Fruit fly (Drosophila melanogaster): ENCODE results near the gene Pgant4.

The Pgant4 gene

DNA sequence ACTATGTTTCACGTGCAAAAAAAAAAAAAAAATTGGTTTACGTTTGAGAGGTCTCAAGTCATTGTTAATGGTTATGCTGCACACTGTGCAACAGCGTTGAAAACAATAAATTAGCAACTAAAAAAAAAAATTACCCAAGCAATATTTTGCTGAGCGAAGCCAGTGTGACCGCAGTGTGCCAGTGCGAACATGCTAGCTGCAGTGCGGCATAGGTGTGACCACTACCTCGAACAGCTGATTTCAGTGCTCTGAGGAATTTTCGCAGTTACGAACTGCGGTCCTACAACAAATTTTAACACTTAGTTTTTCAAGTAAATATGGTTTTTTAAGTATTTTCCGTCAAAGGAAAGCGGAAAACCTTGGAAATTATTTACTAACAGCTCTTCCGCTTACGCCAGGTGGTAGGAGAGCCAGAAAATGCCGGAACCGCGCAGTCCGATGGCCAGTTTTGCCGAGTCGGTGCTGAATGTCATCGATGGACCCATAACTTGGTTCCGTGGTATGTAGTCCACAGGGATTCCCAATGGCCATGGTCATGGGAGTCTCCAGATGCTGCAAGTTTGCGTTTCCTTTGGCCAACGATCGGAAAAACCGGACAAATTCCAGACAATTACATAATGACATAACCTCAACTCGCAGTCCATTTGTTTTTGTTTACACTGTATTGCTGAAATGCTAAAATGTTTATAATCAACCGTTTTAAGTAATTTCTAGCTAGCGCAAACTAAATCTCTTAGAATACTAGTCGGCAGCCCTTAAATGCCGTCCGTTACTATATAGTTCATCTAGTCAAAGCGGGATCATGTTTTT is 6.3 kb upstream of the Pgant4 start, which contains the start of the genes msl-2 and ND-PDSW (continued):
- no peak for TF ChIP-seq Ptx1 (GFP tag; IDR thresholded peaks at IDR 0.05)
- no peak for TF ChIP-seq CG10654 (GFP tag; optimal IDR thresholded peaks at IDR 0.05)
- no peak for TF ChIP-seq CG2199 (GFP tag; IDR thresholded peaks at IDR 0.05)
- no peak for TF ChIP-seq da (GFP tag; optimal IDR thresholded peaks at IDR 0.05)
- TF ChIP-seq insv (GFP tag; optimal IDR thresholded peaks at IDR 0.05) = peak in 1 of 2 experiments; percentile 9
- no peak for TF ChIP-seq sob (GFP tag; IDR thresholded peaks at IDR 0.05)
- TF ChIP-seq CG30403 (GFP tag; optimal IDR thresholded peaks at IDR 0.05) = no peak
- no peak for TF ChIP-seq hb (GFP tag; IDR thresholded peaks at IDR 0.05; ENCODE audit: partially characterized antibody)
- TF ChIP-seq tin (GFP tag; optimal IDR thresholded peaks at IDR 0.05) = no peak
- no peak for TF ChIP-seq CG14860 (GFP tag; IDR thresholded peaks at IDR 0.05; ENCODE audit: partially characterized antibody)
- no peak for TF ChIP-seq btn (GFP tag; optimal IDR thresholded peaks at IDR 0.05)
- no peak for TF ChIP-seq CG17829 (tag; optimal IDR thresholded peaks at IDR 0.05)
- TF ChIP-seq Awh (GFP tag; IDR thresholded peaks at IDR 0.05) = no peak
- no peak for TF ChIP-seq HLH3B (GFP tag; IDR thresholded peaks at IDR 0.05)
- TF ChIP-seq luna (GFP tag; optimal IDR thresholded peaks at IDR 0.05) = no peak
- no peak for TF ChIP-seq az2 (GFP tag; optimal IDR thresholded peaks at IDR 0.05)
- TF ChIP-seq Asciz (GFP tag; optimal IDR thresholded peaks at IDR 0.05) = no peak
- TF ChIP-seq maf-S (GFP tag; optimal IDR thresholded peaks at IDR 0.05) = no peak
- no peak for TF ChIP-seq Rfx (GFP tag; IDR thresholded peaks at IDR 0.05)
- TF ChIP-seq Med (GFP tag) = peak; percentile 80
- no peak for TF ChIP-seq CG1647 (GFP tag; optimal IDR thresholded peaks at IDR 0.05)
- TF ChIP-seq pho (GFP tag; optimal IDR thresholded peaks at IDR 0.05) = peak; percentile 6
- TF ChIP-seq CG8924 (tag; optimal IDR thresholded peaks at IDR 0.05) = peak; percentile 35
- TF ChIP-seq exex (tag; optimal IDR thresholded peaks at IDR 0.05) = no peak
- no peak for TF ChIP-seq Abd-B (GFP tag; optimal IDR thresholded peaks at IDR 0.05)
- no peak for TF ChIP-seq her (GFP tag; optimal IDR thresholded peaks at IDR 0.05)
- TF ChIP-seq CG34376 (GFP tag; optimal IDR thresholded peaks at IDR 0.05) = no peak
- TF ChIP-seq Gsc (GFP tag; IDR thresholded peaks at IDR 0.05) = no peak
- no peak for TF ChIP-seq C15 (GFP tag; IDR thresholded peaks at IDR 0.05)
- TF ChIP-seq run (tag; optimal IDR thresholded peaks at IDR 0.05) = no peak
- TF ChIP-seq HLH54F (GFP tag; optimal IDR thresholded peaks at IDR 0.05) = no peak
- TF ChIP-seq CG11247 (GFP tag; IDR thresholded peaks at IDR 0.05) = no peak
- peak; percentile 44 for TF ChIP-seq dm (GFP tag; optimal IDR thresholded peaks at IDR 0.05)
- TF ChIP-seq Eip74EF (GFP tag; optimal IDR thresholded peaks at IDR 0.05) = no peak
- TF ChIP-seq CG14050 (GFP tag; IDR thresholded peaks at IDR 0.05) = no peak
- TF ChIP-seq CG34422 (GFP tag; IDR thresholded peaks at IDR 0.05) = 0 out of 3 replicates have a peak, but pooled peaks have one; percentile 29
- no peak for TF ChIP-seq CG10462 (GFP tag; optimal IDR thresholded peaks at IDR 0.05)
- TF ChIP-seq CG6813 (GFP tag; optimal IDR thresholded peaks at IDR 0.05) = no peak
- TF ChIP-seq ci (GFP tag; IDR thresholded peaks at IDR 0.05) = no peak
- no peak for TF ChIP-seq CG3065 (GFP tag; optimal IDR thresholded peaks at IDR 0.05)
- no peak for TF ChIP-seq prd (optimal IDR thresholded peaks at IDR 0.05)
- no peak for TF ChIP-seq prd (GFP tag; IDR thresholded peaks at IDR 0.05)
- no peak for TF ChIP-seq CG32532 (GFP tag; IDR thresholded peaks at IDR 0.05)
- TF ChIP-seq gce (GFP tag; IDR thresholded peaks at IDR 0.05) = no peak
- no peak for TF ChIP-seq Elba2 (GFP tag; optimal IDR thresholded peaks at IDR 0.05)
- TF ChIP-seq mld (GFP tag; IDR thresholded peaks at IDR 0.05; ENCODE audit: partially characterized antibody) = no peak
- no peak for TF ChIP-seq ac (GFP tag; optimal IDR thresholded peaks at IDR 0.05)
- TF ChIP-seq CG10959 (GFP tag; IDR thresholded peaks at IDR 0.05) = no peak
- TF ChIP-seq chm (GFP tag; IDR thresholded peaks at IDR 0.05) = no peak
- TF ChIP-seq Dip3 (GFP tag; optimal IDR thresholded peaks at IDR 0.05) = no peak
- TF ChIP-seq CG43689 (GFP tag; IDR thresholded peaks at IDR 0.05) = no peak
